Fruit fly (Drosophila melanogaster) whole organism, adult: ENCODE data around the gene CG15418.

Source experiments
- CG11617 ChIP-seq: fragments of 200-800 bp; sonication (Bioruptor generic); optimal IDR thresholded peaks from 2 replicates; lab custom pipeline; 2017; ENCODE audit warnings: mild to moderate bottlenecking, missing biosample characterization, missing genetic modification reagents, missing genetic modification characterization
- CG12768 ChIP-seq: fragments of 200-800 bp; sonication (Bioruptor generic); optimal IDR thresholded peaks from 2 replicates; lab custom pipeline; 2017; ENCODE audit warnings: missing biosample characterization, missing genetic modification characterization, mild to moderate bottlenecking, moderate library complexity, missing genetic modification reagents
- CG1620 ChIP-seq: fragments of 200-800 bp; sonication (Bioruptor generic); optimal IDR thresholded peaks from 2 replicates; lab custom pipeline; 2016; ENCODE audit warnings: missing biosample characterization, missing genetic modification characterization
- CG5204 ChIP-seq: fragments of 200-800 bp; sonication (Bioruptor generic); optimal IDR thresholded peaks from 2 replicates; lab custom pipeline; 2016; ENCODE audit warnings: missing biosample characterization, missing genetic modification characterization
- CG7045 ChIP-seq: fragments of 200-800 bp; sonication (Bioruptor generic); optimal IDR thresholded peaks from 2 replicates; lab custom pipeline; 2017; ENCODE audit warnings: missing biosample characterization, mild to moderate bottlenecking, missing genetic modification characterization
- CG7101 ChIP-seq: fragments of 200-800 bp; sonication (Bioruptor generic); optimal IDR thresholded peaks from 2 replicates; lab custom pipeline; 2018; ENCODE audit warnings: missing biosample characterization, mild to moderate bottlenecking, missing genetic modification characterization, moderate library complexity
- Mnt ChIP-seq: fragments of 200-800 bp; sonication (Bioruptor generic); optimal IDR thresholded peaks from 2 replicates; lab custom pipeline; 2016; ENCODE audit warnings: missing biosample characterization, mild to moderate bottlenecking, missing genetic modification characterization
- bab1 ChIP-seq: fragments of 200-800 bp; sonication (Bioruptor generic); optimal IDR thresholded peaks from 3 replicates; lab custom pipeline; 2019; ENCODE audit warnings: missing biosample characterization, mild to moderate bottlenecking, missing genetic modification characterization, moderate library complexity
- cic ChIP-seq: fragments of 200-800 bp; sonication (Bioruptor generic); optimal IDR thresholded peaks from 2 replicates; lab custom pipeline; 2017; ENCODE audit warnings: missing biosample characterization, mild to moderate bottlenecking, missing genetic modification characterization, moderate library complexity
- kay ChIP-seq: fragments of 200-800 bp; sonication (Bioruptor generic); peaks from one replicate; lab custom pipeline; 2016; ENCODE audit warnings: missing biosample characterization, missing genetic modification characterization, borderline replicate concordance
- ovo ChIP-seq: fragments of 200-800 bp; sonication (Bioruptor generic); optimal IDR thresholded peaks from 2 replicates; lab custom pipeline; 2016; ENCODE audit warnings: missing biosample characterization, missing genetic modification characterization
- toe ChIP-seq: fragments of 200-800 bp; sonication (Bioruptor generic); optimal IDR thresholded peaks from 2 replicates; lab custom pipeline; 2016; ENCODE audit warnings: missing biosample characterization, missing genetic modification characterization

- TF ChIP-seq CG1620 (GFP tag; lab: Kevin White, UChicago) (no peak), CG5204 (GFP tag; lab: Kevin White, UChicago) (no peak), cic (GFP tag; lab: Kevin White, UChicago) (no peak), kay (GFP tag; lab: Kevin White, UChicago) (no peak), toe (GFP tag; lab: Kevin White, UChicago) (no peak), CG12768 (GFP tag; lab: Kevin White, UChicago) (no peak), bab1 (GFP tag; lab: Kevin White, UChicago) (no peak), CG7101 (tag; lab: Kevin White, UChicago) (no peak), CG7045 (GFP tag; lab: Kevin White, UChicago) (no peak), CG11617 (GFP tag; lab: Kevin White, UChicago) (no peak), Mnt (GFP tag; lab: Kevin White, UChicago) (no peak), ovo (GFP tag; lab: Kevin White, UChicago) (no peak)
Measured at dm6 chr2L:3630763-3631162, 9.3 kb upstream of the CG15418 start.
